Fruit fly (Drosophila melanogaster) whole organism, wandering third instar larva: Measurements from ENCODE around the gene TTLL1A.

ENCODE experiments used
- CrebA ChIP-seq: fragments of 200-800 bp; sonication (Bioruptor generic); optimal IDR thresholded peaks from 2 replicates; lab custom pipeline; 2016; ENCODE audit warnings: missing biosample characterization, mild to moderate bottlenecking, missing genetic modification characterization, borderline replicate concordance
- Hr78 ChIP-seq: fragments of >200 bp; optimal IDR thresholded peaks from 2 replicates; lab custom pipeline; 2017; ENCODE audit warnings: missing biosample characterization, missing genetic modification characterization
- Myc ChIP-seq: fragments of >200 bp; optimal IDR thresholded peaks from 2 replicates; lab custom pipeline; 2017
- foxo ChIP-seq, 2 experiments: fragments of 200-800 bp; sonication (Bioruptor generic); optimal IDR thresholded peaks; 2 replicates in 1 of 2; 3 replicates in 1 of 2; lab custom pipeline; 2016 to 2017; ENCODE audit warnings: missing biosample characterization in 2 of 2, missing genetic modification characterization in 2 of 2
- fru ChIP-seq: fragments of 200-800 bp; sonication (Bioruptor generic); optimal IDR thresholded peaks from 3 replicates; lab custom pipeline; 2016; ENCODE audit warnings: missing biosample characterization, mild to moderate bottlenecking, missing genetic modification characterization
- h ChIP-seq: fragments of 200-800 bp; sonication (Bioruptor generic); optimal IDR thresholded peaks from 3 replicates; lab custom pipeline; 2016; ENCODE audit warnings: missing biosample characterization, mild to moderate bottlenecking, missing genetic modification characterization
- jim ChIP-seq: fragments of 175-275, 200-325 bp; sonication (Bioruptor generic); optimal IDR thresholded peaks from 2 replicates; lab custom pipeline; 2016; ENCODE audit warnings: missing biosample characterization, mild to moderate bottlenecking, missing genetic modification characterization
- psq ChIP-seq: fragments of 200-800 bp; sonication (Bioruptor generic); optimal IDR thresholded peaks from 3 replicates; lab custom pipeline; 2017; ENCODE audit warnings: missing biosample characterization, mild to moderate bottlenecking, missing genetic modification characterization, moderate library complexity
- sage ChIP-seq: fragments of 200-800 bp; sonication (Bioruptor generic); optimal IDR thresholded peaks from 2 replicates; lab custom pipeline; 2016; ENCODE audit warnings: missing biosample characterization, mild to moderate bottlenecking, missing genetic modification characterization
- usp ChIP-seq: fragments of >200 bp; optimal IDR thresholded peaks from 2 replicates; lab custom pipeline; 2017; ENCODE audit warnings: missing biosample characterization, missing genetic modification characterization

DNA sequence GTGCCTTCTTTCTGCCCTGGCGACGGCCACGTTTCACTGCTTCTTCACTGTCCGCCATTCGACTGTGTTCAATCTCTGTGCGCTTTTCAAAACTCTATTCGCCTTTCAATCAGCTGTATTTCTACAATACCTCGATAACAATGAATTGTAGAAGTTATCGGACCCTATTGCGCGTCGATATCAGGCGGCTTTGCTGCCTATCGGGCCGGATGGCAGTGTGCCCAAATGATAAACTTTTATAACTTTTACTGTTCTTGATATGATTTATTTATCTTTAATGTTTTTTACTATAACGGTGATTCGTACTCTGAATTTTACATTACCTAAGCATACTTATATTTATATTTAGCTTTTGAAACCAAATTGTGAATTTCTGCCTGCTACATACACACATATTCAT, 42.5 kb upstream of the TTLL1A start, which contains the start of gene CG8915:
- no peak for TF ChIP-seq fru
- TF ChIP-seq Hr78 (GFP tag; lab: Kevin White, UChicago): no peak
- no peak for TF ChIP-seq h
- no peak for TF ChIP-seq usp (GFP tag; lab: Kevin White, UChicago)
- TF ChIP-seq CrebA (GFP tag; lab: Kevin White, UChicago): no peak
- no peak for TF ChIP-seq foxo (GFP tag; optimal IDR thresholded peaks at IDR 0.05; lab: Kevin White, UChicago)
- TF ChIP-seq Myc (lab: Kevin White, UChicago): no peak
- TF ChIP-seq sage (GFP tag; lab: Kevin White, UChicago): no peak
- TF ChIP-seq jim (GFP tag; lab: Kevin White, UChicago): no peak
- TF ChIP-seq psq (GFP tag; lab: Kevin White, UChicago): no peak
